Fruit fly (Drosophila melanogaster) whole organism, prepupa: ENCODE measurements around the gene TwdlY.
A peak's percentile ranks its signal among the peaks of the same experiment; 100 is the strongest.

ENCODE experiments used
- Blimp-1 ChIP-seq: fragments of 200-800 bp; sonication (Bioruptor generic); optimal IDR thresholded peaks from 3 replicates; lab custom pipeline; 2017; ENCODE audit warnings: missing biosample characterization, missing genetic modification characterization, mild to moderate bottlenecking, moderate library complexity, missing genetic modification reagents
- CG11762 ChIP-seq: fragments of 200-800 bp; sonication (Bioruptor generic); optimal IDR thresholded peaks from 3 replicates; lab custom pipeline; 2016; ENCODE audit warnings: missing biosample characterization, missing genetic modification characterization; ENCODE audit not compliant: insufficient read depth
- CG11902 ChIP-seq: fragments of 200-800 bp; sonication (Bioruptor generic); optimal IDR thresholded peaks from 3 replicates; lab custom pipeline; 2016; ENCODE audit warnings: missing biosample characterization, missing genetic modification characterization
- CG15336 ChIP-seq: fragments of 200-800 bp; sonication (Bioruptor generic); IDR thresholded peaks from 2 replicates; pipeline ENCODE4 v1.3.6; 2022; ENCODE audit warnings: missing biosample characterization, missing genetic modification characterization
- CG1621 ChIP-seq: fragments of 200-800 bp; sonication (Bioruptor generic); optimal IDR thresholded peaks from 3 replicates; lab custom pipeline; 2018; ENCODE audit warnings: missing biosample characterization, mild to moderate bottlenecking, missing genetic modification characterization
- CG3032 ChIP-seq: fragments of 200-800 bp; optimal IDR thresholded peaks from 2 replicates; lab custom pipeline; 2019; ENCODE audit warnings: missing biosample characterization, mild to moderate bottlenecking, missing genetic modification characterization, moderate library complexity
- CG32006 ChIP-seq: fragments of 200-800 bp; sonication (Bioruptor generic); optimal IDR thresholded peaks from 3 replicates; lab custom pipeline; 2017; ENCODE audit warnings: missing biosample characterization, mild to moderate bottlenecking, missing genetic modification characterization
- CG34406 ChIP-seq: fragments of 200-800 bp; sonication (Bioruptor generic); optimal IDR thresholded peaks from 3 replicates; lab custom pipeline; 2016; ENCODE audit warnings: missing biosample characterization, missing genetic modification characterization
- CG3919 ChIP-seq: fragments of 200-800 bp; sonication (Bioruptor generic); optimal IDR thresholded peaks from 3 replicates; lab custom pipeline; 2016; ENCODE audit warnings: missing biosample characterization, missing genetic modification characterization
- CG4318 ChIP-seq: fragments of 200-800 bp; sonication (Bioruptor generic); optimal IDR thresholded peaks from 3 replicates; lab custom pipeline; 2017; ENCODE audit warnings: missing biosample characterization, mild to moderate bottlenecking, missing genetic modification characterization
- CG6163 ChIP-seq: fragments of 200-800 bp; sonication (Bioruptor generic); IDR thresholded peaks from 3 replicates; pipeline ENCODE4 v1.3.6; 2022; ENCODE audit warnings: missing biosample characterization, missing genetic modification characterization
- CG6792 ChIP-seq: fragments of 200-800 bp; sonication (Bioruptor generic); optimal IDR thresholded peaks from 3 replicates; lab custom pipeline; 2016; ENCODE audit warnings: missing biosample characterization, missing genetic modification characterization
- CG6854 ChIP-seq: fragments of 200-800 bp; sonication (Bioruptor generic); optimal IDR thresholded peaks from 2 replicates; lab custom pipeline; 2017; ENCODE audit warnings: missing biosample characterization, mild to moderate bottlenecking, missing genetic modification characterization
- CG7368 ChIP-seq: fragments of 200-800 bp; sonication (Bioruptor generic); optimal IDR thresholded peaks from 3 replicates; lab custom pipeline; 2016; ENCODE audit warnings: missing biosample characterization, missing genetic modification characterization
- CG8119 ChIP-seq: fragments of 200-800 bp; sonication (Bioruptor generic); IDR thresholded peaks from 3 replicates; pipeline ENCODE4 v1.3.6; 2022; ENCODE audit warnings: missing biosample characterization, missing genetic modification characterization
- CG9139 ChIP-seq: fragments of 200-800 bp; sonication (Bioruptor generic); optimal IDR thresholded peaks from 3 replicates; lab custom pipeline; 2017; ENCODE audit warnings: missing biosample characterization, mild to moderate bottlenecking, missing genetic modification characterization
- Eip75B ChIP-seq: fragments of 200-800 bp; sonication (Bioruptor generic); optimal IDR thresholded peaks from 3 replicates; lab custom pipeline; 2016; ENCODE audit warnings: missing biosample characterization, missing genetic modification characterization
- Eip78C ChIP-seq: fragments of 200-800 bp; sonication (Bioruptor generic); peaks from one replicate; lab custom pipeline; 2016; ENCODE audit warnings: missing biosample characterization, missing genetic modification characterization
- Eip93F ChIP-seq: fragments of 200-800 bp; sonication (Bioruptor generic); optimal IDR thresholded peaks from 2 replicates; lab custom pipeline; 2016; ENCODE audit warnings: missing biosample characterization, mild to moderate bottlenecking, missing genetic modification characterization
- Ets21C ChIP-seq: fragments of 200-800 bp; sonication (Bioruptor generic); optimal IDR thresholded peaks from 3 replicates; lab custom pipeline; 2016; ENCODE audit warnings: missing biosample characterization, missing genetic modification characterization
- Ets96B ChIP-seq: fragments of 200-800 bp; optimal IDR thresholded peaks from 2 replicates; lab custom pipeline; 2019; ENCODE audit warnings: missing biosample characterization, mild to moderate bottlenecking, missing genetic modification characterization, moderate library complexity
- Gug ChIP-seq: fragments of 200-800 bp; sonication (Bioruptor generic); IDR thresholded peaks from 2 replicates; pipeline ENCODE4 v1.3.6; 2022; ENCODE audit warnings: missing biosample characterization, missing genetic modification characterization
- Hr38 ChIP-seq: sonication (Bioruptor generic); optimal IDR thresholded peaks from 2 replicates; lab custom pipeline; 2016; ENCODE audit warnings: missing biosample characterization, missing genetic modification characterization
- Hr4 ChIP-seq: fragments of 200-800 bp; sonication (Bioruptor generic); optimal IDR thresholded peaks from 3 replicates; lab custom pipeline; 2016; ENCODE audit warnings: missing biosample characterization, missing genetic modification characterization
- Lpt ChIP-seq: fragments of 200-800 bp; sonication (Bioruptor generic); optimal IDR thresholded peaks from 3 replicates; lab custom pipeline; 2016; ENCODE audit warnings: missing biosample characterization, missing genetic modification characterization
- OdsH ChIP-seq: fragments of 200-800 bp; sonication (Bioruptor generic); optimal IDR thresholded peaks from 3 replicates; lab custom pipeline; 2016; ENCODE audit warnings: missing biosample characterization, missing genetic modification characterization
- Sox102F ChIP-seq: fragments of 200-800 bp; sonication (Bioruptor generic); optimal IDR thresholded peaks from 2 replicates; lab custom pipeline; 2016; ENCODE audit warnings: missing biosample characterization, mild to moderate bottlenecking, missing genetic modification characterization
- Sox15 ChIP-seq: fragments of 200-800 bp; sonication (Bioruptor generic); optimal IDR thresholded peaks from 3 replicates; lab custom pipeline; 2016; ENCODE audit warnings: missing biosample characterization, missing genetic modification characterization
- achi ChIP-seq: fragments of 200-800 bp; sonication (Bioruptor generic); optimal IDR thresholded peaks from 3 replicates; lab custom pipeline; 2016; ENCODE audit warnings: missing biosample characterization, missing genetic modification characterization
- acj6 ChIP-seq: fragments of 200-800 bp; sonication (Bioruptor generic); optimal IDR thresholded peaks from 3 replicates; lab custom pipeline; 2016; ENCODE audit warnings: missing biosample characterization, missing genetic modification characterization
- cyc ChIP-seq: fragments of 200-800 bp; sonication (Bioruptor generic); optimal IDR thresholded peaks from 3 replicates; lab custom pipeline; 2016; ENCODE audit warnings: missing biosample characterization, missing genetic modification characterization
- eg ChIP-seq: fragments of 200-800 bp; sonication (Bioruptor generic); IDR thresholded peaks from 3 replicates; pipeline ENCODE4 v1.3.6; 2022; ENCODE audit warnings: missing biosample characterization, missing genetic modification characterization
- fd85E ChIP-seq: fragments of 200-800 bp; sonication (Bioruptor generic); optimal IDR thresholded peaks from 3 replicates; lab custom pipeline; 2016; ENCODE audit warnings: missing biosample characterization, missing genetic modification characterization
- fkh ChIP-seq: fragments of 200-800 bp; sonication (Bioruptor generic); optimal IDR thresholded peaks from 3 replicates; lab custom pipeline; 2017; ENCODE audit warnings: missing biosample characterization, mild to moderate bottlenecking, missing genetic modification characterization, moderate library complexity
- lz ChIP-seq: fragments of 200-800 bp; sonication (Bioruptor generic); optimal IDR thresholded peaks from 3 replicates; lab custom pipeline; 2016; ENCODE audit warnings: missing biosample characterization, missing genetic modification characterization
- net ChIP-seq: fragments of 200-800 bp; sonication (Bioruptor generic); optimal IDR thresholded peaks from 3 replicates; lab custom pipeline; 2016; ENCODE audit warnings: missing biosample characterization, missing genetic modification characterization
- pdm3 ChIP-seq: fragments of 200-800 bp; sonication (Bioruptor generic); optimal IDR thresholded peaks from 3 replicates; lab custom pipeline; 2016; ENCODE audit warnings: missing biosample characterization, missing genetic modification characterization
- salr ChIP-seq, 2 experiments: fragments of 200-800 bp; sonication (Bioruptor generic); optimal IDR thresholded peaks; 3 replicates each; lab custom pipeline; 2016 to 2018; ENCODE audit warnings: missing biosample characterization in 2 of 2, missing genetic modification characterization in 2 of 2, mild to moderate bottlenecking in 1 of 2
- spab ChIP-seq: fragments of 200-800 bp; sonication (Bioruptor generic); optimal IDR thresholded peaks from 2 replicates; lab custom pipeline; 2017; ENCODE audit warnings: missing biosample characterization, mild to moderate bottlenecking, missing genetic modification characterization, missing genetic modification reagents
- ss ChIP-seq, 2 experiments: fragments of 200-800 bp; sonication (Bioruptor generic); optimal IDR thresholded peaks; 2 replicates in 1 of 2; 3 replicates in 1 of 2; lab custom pipeline; 2017 to 2018; ENCODE audit warnings: mild to moderate bottlenecking in 2 of 2, missing biosample characterization in 2 of 2, missing genetic modification characterization in 2 of 2, moderate library complexity in 1 of 2
- svp ChIP-seq: fragments of 200-800 bp; sonication (Bioruptor generic); peaks from one replicate; lab custom pipeline; 2016; ENCODE audit warnings: missing biosample characterization, missing genetic modification characterization
- vri ChIP-seq: fragments of 200-800 bp; sonication (Bioruptor generic); optimal IDR thresholded peaks from 3 replicates; lab custom pipeline; 2016; ENCODE audit warnings: missing biosample characterization, mild to moderate bottlenecking, missing genetic modification characterization

The TwdlY gene

dm6 chrX:16745942-16746341 lies 11.2 kb downstream of the TwdlY start:
- no peak for TF ChIP-seq CG9139
- TF ChIP-seq Eip78C (GFP tag; lab: Kevin White, UChicago): peak; percentile 15
- no peak for TF ChIP-seq Blimp-1 (GFP tag; lab: Kevin White, UChicago)
- no peak for TF ChIP-seq Eip75B (GFP tag; lab: Kevin White, UChicago)
- no peak for TF ChIP-seq Hr4 (GFP tag; lab: Kevin White, UChicago)

- no peak for TF ChIP-seq fkh (GFP tag; lab: Kevin White, UChicago)
Measured at dm6 chrX:16746824-16747223, 12.1 kb downstream of the TwdlY start.

dm6 chrX:16747467-16747866 lies 12.7 kb downstream of the TwdlY start:
- no peak for TF ChIP-seq Gug (GFP tag; lab: Robert Waterston, UW)
- TF ChIP-seq vri (GFP tag; lab: Kevin White, UChicago): peak; percentile 85

dm6 chrX:16749324-16749723 lies 14.6 kb downstream of the TwdlY start:
- TF ChIP-seq OdsH (GFP tag; lab: Kevin White, UChicago) (no peak), vri (GFP tag; lab: Kevin White, UChicago) (peak; percentile 7), svp (GFP tag; lab: Kevin White, UChicago) (peak; percentile 84)

dm6 chrX:16750712-16751578 lies 16.2 kb downstream of the TwdlY start:
- TF ChIP-seq net: peak; percentile 91
- TF ChIP-seq CG4318 (GFP tag; lab: Kevin White, UChicago): peak; percentile 61
- peak; percentile 79 for TF ChIP-seq CG1621 (tag; lab: Kevin White, UChicago)
- TF ChIP-seq Hr38 (GFP tag; lab: Kevin White, UChicago): no peak
- peak; percentile 61 for TF ChIP-seq Sox15
- peak; percentile 62 for TF ChIP-seq fd85E (GFP tag; lab: Kevin White, UChicago)
- TF ChIP-seq achi (GFP tag; lab: Kevin White, UChicago): peak; percentile 85
- peak; percentile 88 for TF ChIP-seq CG34406
- peak; percentile 82 for TF ChIP-seq pdm3
- peak; percentile 64 to 89 for TF ChIP-seq salr (GFP tag; optimal IDR thresholded peaks at IDR 0.05; lab: Kevin White, UChicago)
- TF ChIP-seq CG3032 (tag; lab: Kevin White, UChicago): peak; percentile 91
- peak; percentile 64 for TF ChIP-seq vri (GFP tag; lab: Kevin White, UChicago)
- TF ChIP-seq CG8119 (GFP tag; lab: Robert Waterston, UW): peak; percentile 93
- peak; percentile 85 for TF ChIP-seq Ets96B (tag; lab: Kevin White, UChicago)
- peak; percentile 91 for TF ChIP-seq CG6854
- peak; percentile 91 for TF ChIP-seq Lpt (GFP tag; lab: Kevin White, UChicago)
- TF ChIP-seq ss (GFP tag; optimal IDR thresholded peaks at IDR 0.05; lab: Kevin White, UChicago): peak; percentile 99
- peak; percentile 91 for TF ChIP-seq spab (GFP tag; lab: Kevin White, UChicago)
- TF ChIP-seq Sox102F (GFP tag; lab: Kevin White, UChicago): peak; percentile 88
- TF ChIP-seq Ets21C (GFP tag; lab: Kevin White, UChicago): peak; percentile 60
- TF ChIP-seq CG11902 (GFP tag; lab: Kevin White, UChicago): peak; percentile 16
- TF ChIP-seq CG11762 (GFP tag; lab: Kevin White, UChicago): peak; percentile 85
- peak; percentile 89 for TF ChIP-seq CG15336 (GFP tag; lab: Robert Waterston, UW)
- peak; percentile 66 for TF ChIP-seq cyc (GFP tag; lab: Kevin White, UChicago)
- peak; percentile 87 for TF ChIP-seq lz (GFP tag; lab: Kevin White, UChicago)
- TF ChIP-seq CG6163: peak; percentile 86
- TF ChIP-seq CG3919 (GFP tag; lab: Kevin White, UChicago): peak; percentile 84
- TF ChIP-seq acj6 (GFP tag; lab: Kevin White, UChicago): peak; percentile 85
- TF ChIP-seq CG7368 (GFP tag; lab: Kevin White, UChicago): peak; percentile 67
- peak; percentile 64 for TF ChIP-seq Gug (GFP tag; lab: Robert Waterston, UW)
- TF ChIP-seq CG6792 (GFP tag; lab: Kevin White, UChicago): peak; percentile 84
- peak; percentile 91 for TF ChIP-seq CG32006 (GFP tag; lab: Kevin White, UChicago)
- TF ChIP-seq Eip93F (GFP tag; lab: Kevin White, UChicago): peak; percentile 92
- TF ChIP-seq eg (GFP tag; lab: Robert Waterston, UW): peak; percentile 88
